Worm (Caenorhabditis elegans): ENCODE data around the gene T12A7.10.

DNA sequence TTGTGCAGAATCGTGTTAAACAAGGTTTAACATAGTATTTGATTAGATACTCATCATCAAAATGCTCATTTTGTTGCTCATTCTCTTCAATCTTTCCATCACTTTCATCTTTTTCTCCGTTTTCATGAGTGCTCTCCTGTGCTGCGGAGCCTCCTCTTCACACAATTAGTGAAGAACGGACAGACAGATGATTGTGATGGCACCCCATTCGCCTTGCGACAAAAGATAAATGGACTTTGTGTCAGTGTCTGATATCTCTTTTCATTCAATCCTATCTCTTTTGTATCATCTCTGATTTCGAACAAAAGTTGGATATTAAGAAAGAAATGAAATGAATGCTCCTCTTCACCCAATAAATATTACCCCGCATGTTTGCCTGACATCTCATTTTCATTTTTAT is 44.6 kb downstream of the T12A7.10 start:
- TF ChIP-seq ama-1 (optimal IDR thresholded peaks at IDR 0.05) = no peak
- no peak for TF ChIP-seq ceh-36 (tag; optimal IDR thresholded peaks at IDR 0.05)
- no peak for TF ChIP-seq scrt-1 (GFP tag; IDR thresholded peaks at IDR 0.05)
- no peak for TF ChIP-seq pes-1 (GFP tag; IDR thresholded peaks at IDR 0.05)
- no peak for TF ChIP-seq aly-1 (tag; optimal IDR thresholded peaks at IDR 0.05)
- no peak for TF ChIP-seq ets-7 (tag; optimal IDR thresholded peaks at IDR 0.05)
- TF ChIP-seq F13C5.2 (tag; optimal IDR thresholded peaks at IDR 0.05) = no peak
- TF ChIP-seq ceh-13 (GFP tag; optimal IDR thresholded peaks at IDR 0.05) = no peak
- no peak for TF ChIP-seq tra-4 (tag; optimal IDR thresholded peaks at IDR 0.05)
